Fruit fly (Drosophila melanogaster): ENCODE data around the gene CG32221.
A peak's percentile ranks its signal among the peaks of the same experiment; 100 is the strongest.

The CG32221 gene

DNA sequence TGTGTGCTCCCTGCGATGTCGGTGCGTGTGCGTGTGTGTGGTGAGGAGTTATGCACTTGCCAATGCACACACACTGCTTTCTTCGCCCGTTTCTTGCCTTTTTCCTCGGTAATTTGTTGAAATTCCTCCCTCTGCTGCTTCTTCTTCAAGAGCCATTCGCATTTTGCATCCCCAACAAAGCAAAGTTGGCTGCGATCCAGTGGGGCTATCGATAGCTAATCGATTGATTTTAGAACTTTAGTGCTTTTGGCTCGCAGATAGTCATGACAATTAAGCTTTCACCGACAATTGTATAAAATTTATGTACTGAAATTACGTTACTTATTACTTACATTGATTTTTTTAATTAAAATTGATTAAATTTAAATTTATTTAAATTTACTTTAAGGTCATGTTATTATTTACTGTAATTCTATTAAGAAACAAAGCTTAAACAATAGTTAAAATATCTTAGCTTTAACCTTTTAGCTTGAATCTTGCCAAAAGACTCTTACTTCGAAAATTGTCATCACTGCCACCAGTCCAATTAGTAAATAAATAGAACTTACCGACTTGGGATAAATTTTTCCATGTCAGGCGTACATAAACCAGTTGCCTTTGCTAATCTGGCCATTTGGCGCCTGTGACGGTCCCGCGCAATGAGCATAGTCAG lies at the start of gene CG32221, which contains the start of gene trc (continued):
- no peak for TF ChIP-seq sc (optimal IDR thresholded peaks at IDR 0.05)
- TF ChIP-seq sc (GFP tag; optimal IDR thresholded peaks at IDR 0.05) = peak; percentile 20
- peak; percentile 56 for TF ChIP-seq pfk (GFP tag; optimal IDR thresholded peaks at IDR 0.05)
- no peak for TF ChIP-seq Lpt (GFP tag; optimal IDR thresholded peaks at IDR 0.05)
- no peak for TF ChIP-seq CG30431 (GFP tag; optimal IDR thresholded peaks at IDR 0.05)
- TF ChIP-seq CG18764 (GFP tag; optimal IDR thresholded peaks at IDR 0.05) = peak; percentile 24
- TF ChIP-seq CG1603 (tag; optimal IDR thresholded peaks at IDR 0.05) = no peak
- TF ChIP-seq B-H1 (GFP tag; IDR thresholded peaks at IDR 0.05) = no peak
- TF ChIP-seq CG2678 (tag; optimal IDR thresholded peaks at IDR 0.05) = no peak
- peak; percentile 54 for TF ChIP-seq CG13424 (tag; optimal IDR thresholded peaks at IDR 0.05)
- TF ChIP-seq bigmax (GFP tag; optimal IDR thresholded peaks at IDR 0.05) = no peak
- peak; percentile 77 for TF ChIP-seq Rfx (GFP tag; IDR thresholded peaks at IDR 0.05)
- TF ChIP-seq CG13624 (GFP tag; optimal IDR thresholded peaks at IDR 0.05) = no peak
- TF ChIP-seq HLH3B (GFP tag; IDR thresholded peaks at IDR 0.05) = peak; percentile 42; the same call in 1 of the 2 replicates
- TF ChIP-seq Bgb (GFP tag; IDR thresholded peaks at IDR 0.05; ENCODE audit: partially characterized antibody) = peak; percentile 84
- TF ChIP-seq vnd (GFP tag; IDR thresholded peaks at IDR 0.05; ENCODE audit: partially characterized antibody) = 0 out of 3 replicates have a peak, but pooled peaks have one; percentile 44
- no peak for TF ChIP-seq CG7928 (GFP tag; optimal IDR thresholded peaks at IDR 0.05)
- TF ChIP-seq shn (GFP tag; optimal IDR thresholded peaks at IDR 0.05) = no peak
- peak; percentile 94 for TF ChIP-seq HLHmδ (GFP tag; optimal IDR thresholded peaks at IDR 0.05)
- no peak for TF ChIP-seq luna (GFP tag; optimal IDR thresholded peaks at IDR 0.05)
- no peak for TF ChIP-seq repo (GFP tag; optimal IDR thresholded peaks at IDR 0.05)
- no peak for TF ChIP-seq run (tag; optimal IDR thresholded peaks at IDR 0.05)
- peak; percentile 82 for TF ChIP-seq Med (GFP tag)
- no peak for TF ChIP-seq slp2 (GFP tag; optimal IDR thresholded peaks at IDR 0.05)
- TF ChIP-seq az2 (GFP tag; optimal IDR thresholded peaks at IDR 0.05) = no peak
- TF ChIP-seq Trl (optimal IDR thresholded peaks at IDR 0.05) = no peak
- TF ChIP-seq Trl (GFP tag; optimal IDR thresholded peaks at IDR 0.05) = no peak
- TF ChIP-seq CG8944 (GFP tag; optimal IDR thresholded peaks at IDR 0.05) = no peak
- TF ChIP-seq CG4820 (GFP tag; optimal IDR thresholded peaks at IDR 0.05) = no peak
- peak; percentile 73 for TF ChIP-seq sens (GFP tag)
- TF ChIP-seq dimm (GFP tag; IDR thresholded peaks at IDR 0.05) = no peak
- no peak for TF ChIP-seq grn (GFP tag; optimal IDR thresholded peaks at IDR 0.05)
- no peak for TF ChIP-seq br (optimal IDR thresholded peaks at IDR 0.05)
- no peak for TF ChIP-seq kni (GFP tag; optimal IDR thresholded peaks at IDR 0.05)
- peak; percentile 71 for TF ChIP-seq sob (GFP tag; IDR thresholded peaks at IDR 0.05)
- peak; percentile 89 for TF ChIP-seq B-H2 (GFP tag; optimal IDR thresholded peaks at IDR 0.05)
- peak; percentile 57; the same call in 2 of the 3 replicates for TF ChIP-seq CG11456 (GFP tag; IDR thresholded peaks at IDR 0.05)
- peak; percentile 78 for TF ChIP-seq NFAT (GFP tag; IDR thresholded peaks at IDR 0.05)
- TF ChIP-seq Mrtf (GFP tag; IDR thresholded peaks at IDR 0.05) = no peak
- no peak for TF ChIP-seq bcd (GFP tag; optimal IDR thresholded peaks at IDR 0.05)
- peak; percentile 46 for TF ChIP-seq Side (GFP tag; optimal IDR thresholded peaks at IDR 0.05)
- no peak for TF ChIP-seq PHDP (tag; optimal IDR thresholded peaks at IDR 0.05)
- TF ChIP-seq Ada2b (GFP tag; IDR thresholded peaks at IDR 0.05) = no peak
- TF ChIP-seq CG32767 (GFP tag; IDR thresholded peaks at IDR 0.05) = no peak
- TF ChIP-seq sqz (GFP tag; optimal IDR thresholded peaks at IDR 0.05) = no peak
- TF ChIP-seq slou (GFP tag; optimal IDR thresholded peaks at IDR 0.05) = no peak
- peak; percentile 82; the same call in 2 of the 3 replicates for TF ChIP-seq CG11560 (tag; IDR thresholded peaks at IDR 0.05)
- TF ChIP-seq Hey (tag; optimal IDR thresholded peaks at IDR 0.05) = no peak
- peak; percentile 33 for TF ChIP-seq CrebB (tag; optimal IDR thresholded peaks at IDR 0.05)
- peak; percentile 45; the same call in 1 of the 2 replicates for TF ChIP-seq CG17328 (GFP tag; IDR thresholded peaks at IDR 0.05)
- no peak for TF ChIP-seq twi (tag; optimal IDR thresholded peaks at IDR 0.05)
- peak; percentile 63; the same call in 2 of the 3 replicates for TF ChIP-seq CG7963 (GFP tag; IDR thresholded peaks at IDR 0.05; ENCODE audit: partially characterized antibody)
